Fruit fly (Drosophila melanogaster) whole organism, embryonic: ENCODE measurements around the gene Nup98-96.

ENCODE experiments used
- Atf3 ChIP-seq: fragments of 200-800 bp; sonication (Bioruptor generic); optimal IDR thresholded peaks from 3 replicates; lab custom pipeline; 2016; ENCODE audit warnings: missing biosample characterization, missing genetic modification characterization
- Awh ChIP-seq: fragments of 200-800 bp; sonication (Bioruptor generic); IDR thresholded peaks from 2 replicates; pipeline ENCODE4, ENCODE4 v1.3.6; 2022; ENCODE audit warnings: missing biosample characterization, missing genetic modification characterization
- C15 ChIP-seq: fragments of 200-800 bp; sonication (Bioruptor generic); IDR thresholded peaks from 3 replicates; pipeline ENCODE4 v1.3.6; 2022; ENCODE audit warnings: missing biosample characterization, missing genetic modification characterization
- CG10209 ChIP-seq: fragments of 200-800 bp; sonication (Bioruptor generic); optimal IDR thresholded peaks from 3 replicates; lab custom pipeline; 2017; ENCODE audit warnings: missing biosample characterization, mild to moderate bottlenecking, missing genetic modification characterization, missing genetic modification reagents
- CG10959 ChIP-seq: fragments of 200-800 bp; sonication (Bioruptor generic); IDR thresholded peaks from 2 replicates; pipeline ENCODE4 v1.3.6; 2022; ENCODE audit warnings: missing biosample characterization, missing genetic modification characterization
- CG11398 ChIP-seq: fragments of 200-800 bp; sonication (Bioruptor generic); optimal IDR thresholded peaks from 2 replicates; lab custom pipeline; 2016; ENCODE audit warnings: missing biosample characterization, missing genetic modification characterization
- CG11696 ChIP-seq: fragments of 200-800 bp; sonication (Bioruptor generic); IDR thresholded peaks from 2 replicates; pipeline ENCODE4 v1.3.6; 2022; ENCODE audit warnings: missing biosample characterization, missing genetic modification characterization
- CG11723 ChIP-seq: fragments of 200-800 bp; sonication (Bioruptor generic); optimal IDR thresholded peaks from 2 replicates; lab custom pipeline; 2017; ENCODE audit warnings: missing biosample characterization, mild to moderate bottlenecking, missing genetic modification characterization
- CG12071 ChIP-seq: fragments of 200-800 bp; sonication (Bioruptor generic); optimal IDR thresholded peaks from 3 replicates; lab custom pipeline; 2018; ENCODE audit warnings: missing biosample characterization, mild to moderate bottlenecking, missing genetic modification characterization
- CG17359 ChIP-seq: fragments of 200-800 bp; sonication (Bioruptor generic); optimal IDR thresholded peaks from 3 replicates; lab custom pipeline; 2018; ENCODE audit warnings: missing biosample characterization, mild to moderate bottlenecking, missing genetic modification characterization, moderate library complexity
- CG1832 ChIP-seq: fragments of 200-800 bp; sonication (Bioruptor generic); optimal IDR thresholded peaks from 2 replicates; lab custom pipeline; 2017; ENCODE audit warnings: missing biosample characterization, mild to moderate bottlenecking, missing genetic modification characterization, inconsistent platforms
- CG18619 ChIP-seq: fragments of 200-800 bp; sonication (Bioruptor generic); optimal IDR thresholded peaks from 3 replicates; lab custom pipeline; 2017; ENCODE audit warnings: missing biosample characterization, mild to moderate bottlenecking, missing genetic modification characterization
- CG2129 ChIP-seq: fragments of 200-800 bp; sonication (Bioruptor generic); IDR thresholded peaks from 2 replicates; pipeline ENCODE4 v1.3.6; 2022; ENCODE audit warnings: missing biosample characterization, missing genetic modification characterization; ENCODE audit not compliant: partially characterized antibody
- CG2199 ChIP-seq: fragments of 200-800 bp; sonication (Bioruptor generic); IDR thresholded peaks from 3 replicates; pipeline ENCODE4 v1.3.6; 2022; ENCODE audit warnings: missing biosample characterization, missing genetic modification characterization
- CG30403 ChIP-seq: fragments of 200-800 bp; sonication (Bioruptor generic); optimal IDR thresholded peaks from 3 replicates; lab custom pipeline; 2016; ENCODE audit warnings: missing biosample characterization, missing genetic modification characterization
- CG34224 ChIP-seq: fragments of 200-800 bp; sonication (Bioruptor generic); IDR thresholded peaks from 3 replicates; pipeline ENCODE4 v1.3.6; 2022; ENCODE audit warnings: missing biosample characterization, missing genetic modification characterization; ENCODE audit not compliant: partially characterized antibody
- CG3847 ChIP-seq: fragments of 200-800 bp; sonication (Bioruptor generic); IDR thresholded peaks from 2 replicates; pipeline ENCODE4 v1.3.6; 2022; ENCODE audit warnings: missing biosample characterization, missing genetic modification characterization
- CG6254 ChIP-seq: fragments of 200-800 bp; sonication (Bioruptor generic); optimal IDR thresholded peaks from 3 replicates; lab custom pipeline; 2017; ENCODE audit warnings: mild to moderate bottlenecking, missing biosample characterization, missing genetic modification reagents, missing genetic modification characterization
- CG7987 ChIP-seq: fragments of 200-800 bp; sonication (Bioruptor generic); optimal IDR thresholded peaks from 2 replicates; lab custom pipeline; 2018; ENCODE audit warnings: missing biosample characterization, mild to moderate bottlenecking, missing genetic modification characterization, moderate library complexity
- CG8290 ChIP-seq, 3 experiments: fragments of 200-800 bp; sonication (Bioruptor generic); optimal IDR thresholded peaks; 2 replicates each; lab custom pipeline; 2016 to 2019; ENCODE audit warnings: missing biosample characterization in 3 of 3, missing genetic modification characterization in 3 of 3, mild to moderate bottlenecking in 2 of 3, moderate library complexity in 1 of 3
- CG8388 ChIP-seq: fragments of 200-800 bp; sonication (Bioruptor generic); optimal IDR thresholded peaks from 2 replicates; lab custom pipeline; 2019; ENCODE audit warnings: missing biosample characterization, mild to moderate bottlenecking, missing genetic modification characterization, moderate library complexity
- CG9609 ChIP-seq: fragments of 200-800 bp; sonication (Bioruptor generic); optimal IDR thresholded peaks from 3 replicates; lab custom pipeline; 2016; ENCODE audit warnings: missing biosample characterization, missing genetic modification characterization
- CoRest ChIP-seq: fragments of 200-800 bp; sonication (Bioruptor generic); optimal IDR thresholded peaks from 3 replicates; lab custom pipeline; 2018; ENCODE audit warnings: missing biosample characterization, mild to moderate bottlenecking, missing genetic modification characterization, moderate library complexity
- D19A ChIP-seq: fragments of 200-800 bp; optimal IDR thresholded peaks from 3 replicates; lab custom pipeline; 2019; ENCODE audit warnings: missing biosample characterization, mild to moderate bottlenecking, missing genetic modification characterization, moderate library complexity
- Drgx ChIP-seq: fragments of 200-800 bp; sonication (Bioruptor generic); IDR thresholded peaks from 2 replicates; pipeline ENCODE4 v1.3.6; 2022; ENCODE audit warnings: missing biosample characterization, missing genetic modification characterization
- Fer3 ChIP-seq: fragments of 200-800 bp; sonication (Bioruptor generic); optimal IDR thresholded peaks from 2 replicates; lab custom pipeline; 2018; ENCODE audit warnings: missing biosample characterization, mild to moderate bottlenecking, missing genetic modification characterization, moderate library complexity
- Hr78 ChIP-seq, 2 experiments: fragments of 200-800 bp in 1 of 2; fragments of >200 bp in 1 of 2; sonication (Bioruptor generic) in 1 of 2; optimal IDR thresholded peaks; 2 replicates each; lab custom pipeline; 2017 to 2019; ENCODE audit warnings: missing biosample characterization in 2 of 2, missing genetic modification characterization in 2 of 2, mild to moderate bottlenecking in 1 of 2, moderate library complexity in 1 of 2
- Lhr ChIP-seq: fragments of 200-800 bp; sonication (Bioruptor generic); optimal IDR thresholded peaks from 3 replicates; lab custom pipeline; 2017; ENCODE audit warnings: mild to moderate bottlenecking, missing biosample characterization, missing genetic modification reagents, missing genetic modification characterization
- MTF-1 ChIP-seq: fragments of 200-800 bp; sonication (Bioruptor generic); optimal IDR thresholded peaks from 2 replicates; lab custom pipeline; 2018; ENCODE audit warnings: missing biosample characterization, mild to moderate bottlenecking, missing genetic modification characterization, borderline replicate concordance
- NfI ChIP-seq: fragments of 200-800 bp; sonication (Bioruptor generic); optimal IDR thresholded peaks from 3 replicates; lab custom pipeline; 2018; ENCODE audit warnings: missing biosample characterization, mild to moderate bottlenecking, missing genetic modification characterization, moderate library complexity
- Opbp ChIP-seq: fragments of 200-800 bp; sonication (Bioruptor generic); IDR thresholded peaks from 3 replicates; pipeline ENCODE4 v1.3.6; 2022; ENCODE audit warnings: missing biosample characterization, missing genetic modification characterization; ENCODE audit not compliant: partially characterized antibody
- Poxn ChIP-seq: fragments of 200-800 bp; sonication (Bioruptor generic); IDR thresholded peaks from 2 replicates; pipeline ENCODE4 v1.3.6; 2022; ENCODE audit warnings: missing biosample characterization, missing genetic modification characterization
- abd-A ChIP-seq: fragments of 200-800 bp; sonication (Bioruptor generic); optimal IDR thresholded peaks from 3 replicates; lab custom pipeline; 2019; ENCODE audit warnings: missing biosample characterization, mild to moderate bottlenecking, missing genetic modification characterization, moderate library complexity
- crp ChIP-seq, 2 experiments: fragments of 200-800 bp; sonication (Bioruptor generic); optimal IDR thresholded peaks; 2 replicates in 1 of 2; 3 replicates in 1 of 2; lab custom pipeline; 2017; ENCODE audit warnings: missing biosample characterization in 2 of 2, missing genetic modification characterization in 2 of 2, mild to moderate bottlenecking in 1 of 2, moderate library complexity in 1 of 2
- dan ChIP-seq: fragments of 200-800 bp; sonication (Bioruptor generic); IDR thresholded peaks from 2 replicates; pipeline ENCODE4 v1.3.6; 2022; ENCODE audit warnings: missing biosample characterization, missing genetic modification characterization
- fu2 ChIP-seq: fragments of 200-800 bp; sonication (Bioruptor generic); optimal IDR thresholded peaks from 2 replicates; lab custom pipeline; 2016; ENCODE audit warnings: missing biosample characterization, missing genetic modification characterization
- gcm ChIP-seq: fragments of 200-800 bp; sonication (Bioruptor generic); optimal IDR thresholded peaks from 2 replicates; lab custom pipeline; 2019; ENCODE audit warnings: missing biosample characterization, mild to moderate bottlenecking, missing genetic modification characterization, moderate library complexity
- grau ChIP-seq: fragments of 200-800 bp; optimal IDR thresholded peaks from 3 replicates; lab custom pipeline; 2019; ENCODE audit warnings: missing biosample characterization, mild to moderate bottlenecking, missing genetic modification characterization, moderate library complexity
- inv ChIP-seq: fragments of 200-800 bp; sonication (Bioruptor generic); IDR thresholded peaks from 2 replicates; pipeline ENCODE4 v1.3.6; 2022; ENCODE audit warnings: missing biosample characterization, missing genetic modification characterization; ENCODE audit not compliant: partially characterized antibody
- jing ChIP-seq: fragments of 200-800 bp; sonication (Bioruptor generic); optimal IDR thresholded peaks from 2 replicates; lab custom pipeline; 2018; ENCODE audit warnings: missing biosample characterization, mild to moderate bottlenecking, missing genetic modification characterization
- maf-S ChIP-seq: fragments of 200-800 bp; sonication (Bioruptor generic); optimal IDR thresholded peaks from 2 replicates; lab custom pipeline; 2016; ENCODE audit warnings: missing biosample characterization, missing genetic modification characterization
- run ChIP-seq: fragments of 200-800 bp; sonication (Bioruptor generic); optimal IDR thresholded peaks from 3 replicates; lab custom pipeline; 2018; ENCODE audit warnings: missing biosample characterization, mild to moderate bottlenecking, missing genetic modification characterization
- sc ChIP-seq, 3 experiments: fragments of >200 bp in 2 of 3; fragments of 200-800 bp in 1 of 3; sonication (Bioruptor generic) in 1 of 3; optimal IDR thresholded peaks; 2 replicates in 2 of 3; 3 replicates in 1 of 3; lab custom pipeline; 2017; ENCODE audit warnings: mild to moderate bottlenecking in 1 of 3, missing biosample characterization in 1 of 3, missing genetic modification characterization in 1 of 3, missing genetic modification reagents in 1 of 3
- schlank ChIP-seq: fragments of 200-800 bp; sonication (Bioruptor generic); optimal IDR thresholded peaks from 2 replicates; lab custom pipeline; 2018; ENCODE audit warnings: missing biosample characterization, mild to moderate bottlenecking, missing genetic modification characterization
- tin ChIP-seq: fragments of 200-800 bp; sonication (Bioruptor generic); optimal IDR thresholded peaks from 3 replicates; lab custom pipeline; 2016; ENCODE audit warnings: missing biosample characterization, missing genetic modification characterization
- vvl ChIP-seq: fragments of 200-800 bp; sonication (Bioruptor generic); IDR thresholded peaks from 2 replicates; pipeline ENCODE4 v1.3.6; 2022; ENCODE audit warnings: missing biosample characterization, missing genetic modification characterization
- wor ChIP-seq: fragments of 200-800 bp; sonication (Bioruptor generic); IDR thresholded peaks from 2 replicates; pipeline ENCODE4 v1.3.6; 2022; ENCODE audit warnings: missing biosample characterization, missing genetic modification characterization

Gene Nup98-96

dm6 chr3R:23757912-23758607 lies 23.4 kb downstream of the Nup98-96 start, which contains the start of the genes PTPMT1 and Hrd3 (continued):
- TF ChIP-seq CG6254 (GFP tag; lab: Kevin White, UChicago) = peak; percentile 94
- TF ChIP-seq CG11696 (GFP tag; lab: Robert Waterston, UW) = peak; percentile 83
- peak in 1 of 2 experiments; percentile 95 for TF ChIP-seq Hr78 (GFP tag; optimal IDR thresholded peaks at IDR 0.05; lab: Kevin White, UChicago)
- no peak for TF ChIP-seq sc (optimal IDR thresholded peaks at IDR 0.05; lab: Kevin White, UChicago)
- TF ChIP-seq sc (GFP tag; optimal IDR thresholded peaks at IDR 0.05; lab: Kevin White, UChicago) = peak; percentile 99
- TF ChIP-seq CG10959 (GFP tag; lab: Robert Waterston, UW) = peak; percentile 92
- peak; percentile 98 for TF ChIP-seq CG17359 (tag; lab: Kevin White, UChicago)
- peak; percentile 89 for TF ChIP-seq dan (GFP tag; lab: Robert Waterston, UW)
- TF ChIP-seq Poxn = peak; percentile 88
- TF ChIP-seq CG9609 = peak; percentile 96
- TF ChIP-seq CG11398 (GFP tag; lab: Kevin White, UChicago) = peak; percentile 93
- peak; percentile 99 for TF ChIP-seq CG10209 (GFP tag; lab: Kevin White, UChicago)
- peak; percentile 86 for TF ChIP-seq MTF-1 (GFP tag; lab: Kevin White, UChicago)
- peak; percentile 97 for TF ChIP-seq gcm
- TF ChIP-seq CG1832 = no peak
- TF ChIP-seq CG30403 (GFP tag; lab: Kevin White, UChicago) = peak; percentile 100
- TF ChIP-seq grau (tag; lab: Kevin White, UChicago) = peak; percentile 98
- peak; percentile 99 for TF ChIP-seq tin (GFP tag; lab: Kevin White, UChicago)
- TF ChIP-seq CG2199 (GFP tag; lab: Robert Waterston, UW) = peak; percentile 78; the same call in 1 of the 3 replicates
- TF ChIP-seq Awh = peak; percentile 92
- TF ChIP-seq Lhr = peak; percentile 96
- TF ChIP-seq CoRest (tag; lab: Kevin White, UChicago) = peak; percentile 100
- peak; percentile 93 for TF ChIP-seq jing (GFP tag; lab: Kevin White, UChicago)
- peak; percentile 97 for TF ChIP-seq CG8388
- TF ChIP-seq Drgx (GFP tag; lab: Robert Waterston, UW) = peak; percentile 93
- peak; percentile 99 for TF ChIP-seq CG18619 (GFP tag; lab: Kevin White, UChicago)
- peak; percentile 95 for TF ChIP-seq run
- TF ChIP-seq D19A (tag; lab: Kevin White, UChicago) = peak; percentile 96
- peak; percentile 93 for TF ChIP-seq schlank
- peak; percentile 27 to 77 for TF ChIP-seq crp (GFP tag; optimal IDR thresholded peaks at IDR 0.05; lab: Kevin White, UChicago)
- no peak for TF ChIP-seq CG2129 (GFP tag; lab: Robert Waterston, UW)
- peak; percentile 97 for TF ChIP-seq maf-S (GFP tag; lab: Kevin White, UChicago)
- TF ChIP-seq C15 = peak; percentile 89; the same call in 2 of the 3 replicates
- TF ChIP-seq CG11723 = peak; percentile 98
- peak; percentile 98 for TF ChIP-seq CG3847 (GFP tag; lab: Robert Waterston, UW)
- peak; percentile 96 for TF ChIP-seq Atf3 (GFP tag; lab: Kevin White, UChicago)
- TF ChIP-seq abd-A (tag; lab: Kevin White, UChicago) = no peak
- peak; percentile 98 for TF ChIP-seq NfI
- TF ChIP-seq CG34224 (GFP tag; lab: Robert Waterston, UW) = no peak
- 0 out of 2 replicates have a peak, but pooled peaks have one; percentile 9 for TF ChIP-seq inv (GFP tag; lab: Robert Waterston, UW)
- TF ChIP-seq vvl (GFP tag; lab: Robert Waterston, UW) = peak; percentile 96
- no peak for TF ChIP-seq Opbp (GFP tag; lab: Robert Waterston, UW)
- TF ChIP-seq CG7987 (GFP tag; lab: Kevin White, UChicago) = peak; percentile 94
- peak; percentile 95 for TF ChIP-seq CG8290 (GFP tag; optimal IDR thresholded peaks at IDR 0.05; lab: Kevin White, UChicago)
- peak; percentile 85 to 96 for TF ChIP-seq CG8290 (tag; optimal IDR thresholded peaks at IDR 0.05; lab: Kevin White, UChicago)
- TF ChIP-seq CG12071 (GFP tag; lab: Kevin White, UChicago) = peak; percentile 91
- peak; percentile 96 for TF ChIP-seq fu2 (GFP tag; lab: Kevin White, UChicago)
- TF ChIP-seq wor (GFP tag; lab: Robert Waterston, UW) = peak; percentile 94
- peak; percentile 97 for TF ChIP-seq Fer3 (tag; lab: Kevin White, UChicago)
